Worm (Caenorhabditis elegans) whole organism, L2 larva: ENCODE measurements around the gene Y60A9A.1.

Experiments used
- alr-1 ChIP-seq: fragments of 150-350 bp; optimal IDR thresholded peaks from 2 replicates; lab custom pipeline; 2014; ENCODE audit warnings: missing biosample characterization, missing genetic modification characterization
- ceh-16 ChIP-seq: fragments of 150-350 bp; optimal IDR thresholded peaks from 2 replicates; lab custom pipeline; 2014; ENCODE audit warnings: missing biosample characterization, missing genetic modification characterization
- ceh-82 ChIP-seq: fragments of 150-350 bp; optimal IDR thresholded peaks from 2 replicates; lab custom pipeline; 2014; ENCODE audit warnings: missing biosample characterization, missing genetic modification characterization
- egl-27 ChIP-seq: sonication (generic microtip); optimal IDR thresholded peaks from 3 replicates; lab custom pipeline; 2017; ENCODE audit warnings: missing biosample characterization, missing genetic modification reagents, missing genetic modification characterization
- elt-1 ChIP-seq: fragments of 150-350 bp; optimal IDR thresholded peaks from 2 replicates; lab custom pipeline; 2014; ENCODE audit warnings: missing biosample characterization, missing genetic modification characterization
- elt-3 ChIP-seq: sonication (generic microtip); optimal IDR thresholded peaks from 2 replicates; lab custom pipeline; 2017; ENCODE audit warnings: missing biosample characterization, missing genetic modification characterization
- fos-1 ChIP-seq: fragments of 150-350 bp; optimal IDR thresholded peaks from 2 replicates; lab custom pipeline; 2014; ENCODE audit warnings: missing biosample characterization, missing genetic modification characterization
- mab-5 ChIP-seq: fragments of 150-350 bp; optimal IDR thresholded peaks from 2 replicates; lab custom pipeline; 2014; ENCODE audit warnings: missing biosample characterization, missing genetic modification characterization
- mdl-1 ChIP-seq, 2 experiments: fragments of 150-350 bp in 1 of 2; sonication (generic microtip) in 1 of 2; optimal IDR thresholded peaks; 2 replicates each; lab custom pipeline; 2017; ENCODE audit warnings: missing biosample characterization in 2 of 2, missing genetic modification characterization in 2 of 2
- nhr-11 ChIP-seq: fragments of 150-350 bp; optimal IDR thresholded peaks from 2 replicates; lab custom pipeline; 2014; ENCODE audit warnings: missing biosample characterization, missing genetic modification characterization
- nhr-25 ChIP-seq: fragments of 150-350 bp; sonication (generic microtip); optimal IDR thresholded peaks from 3 replicates; lab custom pipeline; 2014; ENCODE audit warnings: missing biosample characterization, missing genetic modification characterization
- snpc-4 ChIP-seq: fragments of 150-350 bp; optimal IDR thresholded peaks from 2 replicates; lab custom pipeline; 2014; ENCODE audit warnings: missing biosample characterization, missing genetic modification characterization
- ztf-4 ChIP-seq: fragments of 150-350 bp; optimal IDR thresholded peaks from 2 replicates; lab custom pipeline; 2014; ENCODE audit warnings: missing biosample characterization, missing genetic modification characterization

ce11 chrX:14370314-14370713 lies 6.8 kb downstream of the Y60A9A.1 start, which contains the start of gene irk-3:
- no peak for TF ChIP-seq ztf-4
- no peak for TF ChIP-seq ceh-82 (tag; lab: Kevin White, UChicago)
- no peak for TF ChIP-seq mab-5 (tag; lab: Kevin White, UChicago)
- TF ChIP-seq alr-1 (tag; lab: Kevin White, UChicago), result no peak
- TF ChIP-seq fos-1 (tag; lab: Kevin White, UChicago), result no peak
- TF ChIP-seq elt-1 (tag; lab: Kevin White, UChicago), result no peak
- no peak for TF ChIP-seq elt-3
- no peak for TF ChIP-seq snpc-4 (tag; lab: Kevin White, UChicago)
- no peak for TF ChIP-seq ceh-16 (tag; lab: Kevin White, UChicago)
- TF ChIP-seq nhr-25 (tag; lab: Kevin White, UChicago), result no peak
- TF ChIP-seq egl-27, result no peak
- no peak for TF ChIP-seq mdl-1 (tag; optimal IDR thresholded peaks at IDR 0.05; lab: Kevin White, UChicago)
- no peak for TF ChIP-seq nhr-11 (tag; lab: Kevin White, UChicago)
